Fruit fly (Drosophila melanogaster): ENCODE measurements around the gene CG42699.

- no peak for TF ChIP-seq CG7101 (tag; optimal IDR thresholded peaks at IDR 0.05)
- TF ChIP-seq CG7045 (GFP tag; optimal IDR thresholded peaks at IDR 0.05), result no peak
- TF ChIP-seq CG33017 (tag; optimal IDR thresholded peaks at IDR 0.05), result no peak
These were observed 12.2 kb downstream of the CG42699 start, which contains the start of gene CG42264 for dm6 chrX:5776547-5776946.

Measured in whole organism, adult.